Fruit fly (Drosophila melanogaster) whole organism, prepupa: ENCODE results near the gene CG14253.
A peak's percentile ranks its signal among the peaks of the same experiment; 100 is the strongest.

Experiments
- Blimp-1 ChIP-seq: fragments of 200-800 bp; sonication (Bioruptor generic); optimal IDR thresholded peaks from 3 replicates; lab custom pipeline; 2017; ENCODE audit warnings: missing biosample characterization, missing genetic modification characterization, mild to moderate bottlenecking, moderate library complexity, missing genetic modification reagents
- CG10631 ChIP-seq: fragments of 200-800 bp; sonication (Bioruptor generic); optimal IDR thresholded peaks from 2 replicates; lab custom pipeline; 2016; ENCODE audit warnings: missing biosample characterization, missing genetic modification characterization
- CG10669 ChIP-seq: fragments of 200-800 bp; sonication (Bioruptor generic); optimal IDR thresholded peaks from 3 replicates; lab custom pipeline; 2018; ENCODE audit warnings: missing biosample characterization, mild to moderate bottlenecking, missing genetic modification characterization, moderate library complexity
- CG11294 ChIP-seq: fragments of 200-800 bp; sonication (Bioruptor generic); IDR thresholded peaks from 2 replicates; pipeline ENCODE4 v1.3.6; 2022; ENCODE audit warnings: missing biosample characterization, missing genetic modification characterization
- CG11762 ChIP-seq: fragments of 200-800 bp; sonication (Bioruptor generic); optimal IDR thresholded peaks from 3 replicates; lab custom pipeline; 2016; ENCODE audit warnings: missing biosample characterization, missing genetic modification characterization; ENCODE audit not compliant: insufficient read depth
- CG15336 ChIP-seq: fragments of 200-800 bp; sonication (Bioruptor generic); IDR thresholded peaks from 2 replicates; pipeline ENCODE4 v1.3.6; 2022; ENCODE audit warnings: missing biosample characterization, missing genetic modification characterization
- CG1621 ChIP-seq: fragments of 200-800 bp; sonication (Bioruptor generic); optimal IDR thresholded peaks from 3 replicates; lab custom pipeline; 2018; ENCODE audit warnings: missing biosample characterization, mild to moderate bottlenecking, missing genetic modification characterization
- CG16779 ChIP-seq: fragments of 200-800 bp; sonication (Bioruptor generic); optimal IDR thresholded peaks from 3 replicates; lab custom pipeline; 2017; ENCODE audit warnings: missing biosample characterization, mild to moderate bottlenecking, missing genetic modification characterization
- CG3032 ChIP-seq: fragments of 200-800 bp; optimal IDR thresholded peaks from 2 replicates; lab custom pipeline; 2019; ENCODE audit warnings: missing biosample characterization, mild to moderate bottlenecking, missing genetic modification characterization, moderate library complexity
- CG31627 ChIP-seq: fragments of 200-800 bp; sonication (Bioruptor generic); optimal IDR thresholded peaks from 3 replicates; lab custom pipeline; 2016; ENCODE audit warnings: missing biosample characterization, missing genetic modification characterization
- CG32006 ChIP-seq: fragments of 200-800 bp; sonication (Bioruptor generic); optimal IDR thresholded peaks from 3 replicates; lab custom pipeline; 2017; ENCODE audit warnings: missing biosample characterization, mild to moderate bottlenecking, missing genetic modification characterization
- CG34406 ChIP-seq: fragments of 200-800 bp; sonication (Bioruptor generic); optimal IDR thresholded peaks from 3 replicates; lab custom pipeline; 2016; ENCODE audit warnings: missing biosample characterization, missing genetic modification characterization
- CG3919 ChIP-seq: fragments of 200-800 bp; sonication (Bioruptor generic); optimal IDR thresholded peaks from 3 replicates; lab custom pipeline; 2016; ENCODE audit warnings: missing biosample characterization, missing genetic modification characterization
- CG4318 ChIP-seq: fragments of 200-800 bp; sonication (Bioruptor generic); optimal IDR thresholded peaks from 3 replicates; lab custom pipeline; 2017; ENCODE audit warnings: missing biosample characterization, mild to moderate bottlenecking, missing genetic modification characterization
- CG6163 ChIP-seq: fragments of 200-800 bp; sonication (Bioruptor generic); IDR thresholded peaks from 3 replicates; pipeline ENCODE4 v1.3.6; 2022; ENCODE audit warnings: missing biosample characterization, missing genetic modification characterization
- CG6792 ChIP-seq: fragments of 200-800 bp; sonication (Bioruptor generic); optimal IDR thresholded peaks from 3 replicates; lab custom pipeline; 2016; ENCODE audit warnings: missing biosample characterization, missing genetic modification characterization
- CG6808 ChIP-seq: fragments of 200-800 bp; sonication (Bioruptor generic); optimal IDR thresholded peaks from 3 replicates; lab custom pipeline; 2017; ENCODE audit warnings: missing biosample characterization, missing genetic modification characterization, mild to moderate bottlenecking, moderate library complexity, missing genetic modification reagents
- CG6854 ChIP-seq: fragments of 200-800 bp; sonication (Bioruptor generic); optimal IDR thresholded peaks from 2 replicates; lab custom pipeline; 2017; ENCODE audit warnings: missing biosample characterization, mild to moderate bottlenecking, missing genetic modification characterization
- CG8319 ChIP-seq: fragments of 200-800 bp; sonication (Bioruptor generic); optimal IDR thresholded peaks from 3 replicates; lab custom pipeline; 2016; ENCODE audit warnings: missing biosample characterization, missing genetic modification characterization
- CG8632 ChIP-seq: fragments of 200-800 bp; sonication (Bioruptor generic); optimal IDR thresholded peaks from 3 replicates; lab custom pipeline; 2016; ENCODE audit warnings: missing biosample characterization, missing genetic modification characterization
- CG9139 ChIP-seq: fragments of 200-800 bp; sonication (Bioruptor generic); optimal IDR thresholded peaks from 3 replicates; lab custom pipeline; 2017; ENCODE audit warnings: missing biosample characterization, mild to moderate bottlenecking, missing genetic modification characterization
- Eip75B ChIP-seq: fragments of 200-800 bp; sonication (Bioruptor generic); optimal IDR thresholded peaks from 3 replicates; lab custom pipeline; 2016; ENCODE audit warnings: missing biosample characterization, missing genetic modification characterization
- Eip78C ChIP-seq: fragments of 200-800 bp; sonication (Bioruptor generic); peaks from one replicate; lab custom pipeline; 2016; ENCODE audit warnings: missing biosample characterization, missing genetic modification characterization
- Ets21C ChIP-seq: fragments of 200-800 bp; sonication (Bioruptor generic); optimal IDR thresholded peaks from 3 replicates; lab custom pipeline; 2016; ENCODE audit warnings: missing biosample characterization, missing genetic modification characterization
- Gug ChIP-seq: fragments of 200-800 bp; sonication (Bioruptor generic); IDR thresholded peaks from 2 replicates; pipeline ENCODE4 v1.3.6; 2022; ENCODE audit warnings: missing biosample characterization, missing genetic modification characterization
- Hr38 ChIP-seq: sonication (Bioruptor generic); optimal IDR thresholded peaks from 2 replicates; lab custom pipeline; 2016; ENCODE audit warnings: missing biosample characterization, missing genetic modification characterization
- Hr39 ChIP-seq: fragments of 200-800 bp; sonication (Bioruptor generic); optimal IDR thresholded peaks from 2 replicates; lab custom pipeline; 2016; ENCODE audit warnings: missing biosample characterization, missing genetic modification characterization
- Hr4 ChIP-seq: fragments of 200-800 bp; sonication (Bioruptor generic); optimal IDR thresholded peaks from 3 replicates; lab custom pipeline; 2016; ENCODE audit warnings: missing biosample characterization, missing genetic modification characterization
- Lpt ChIP-seq: fragments of 200-800 bp; sonication (Bioruptor generic); optimal IDR thresholded peaks from 3 replicates; lab custom pipeline; 2016; ENCODE audit warnings: missing biosample characterization, missing genetic modification characterization
- Met ChIP-seq: fragments of 200-800 bp; sonication (Bioruptor generic); optimal IDR thresholded peaks from 3 replicates; lab custom pipeline; 2016; ENCODE audit warnings: missing biosample characterization, missing genetic modification characterization
- OdsH ChIP-seq: fragments of 200-800 bp; sonication (Bioruptor generic); optimal IDR thresholded peaks from 3 replicates; lab custom pipeline; 2016; ENCODE audit warnings: missing biosample characterization, missing genetic modification characterization
- Smox ChIP-seq: fragments of 200-800 bp; sonication (Bioruptor generic); optimal IDR thresholded peaks from 3 replicates; lab custom pipeline; 2016; ENCODE audit warnings: missing biosample characterization, missing genetic modification characterization
- Sox15 ChIP-seq: fragments of 200-800 bp; sonication (Bioruptor generic); optimal IDR thresholded peaks from 3 replicates; lab custom pipeline; 2016; ENCODE audit warnings: missing biosample characterization, missing genetic modification characterization
- achi ChIP-seq: fragments of 200-800 bp; sonication (Bioruptor generic); optimal IDR thresholded peaks from 3 replicates; lab custom pipeline; 2016; ENCODE audit warnings: missing biosample characterization, missing genetic modification characterization
- acj6 ChIP-seq: fragments of 200-800 bp; sonication (Bioruptor generic); optimal IDR thresholded peaks from 3 replicates; lab custom pipeline; 2016; ENCODE audit warnings: missing biosample characterization, missing genetic modification characterization
- cyc ChIP-seq: fragments of 200-800 bp; sonication (Bioruptor generic); optimal IDR thresholded peaks from 3 replicates; lab custom pipeline; 2016; ENCODE audit warnings: missing biosample characterization, missing genetic modification characterization
- dac ChIP-seq: fragments of 200-800 bp; sonication (Bioruptor generic); optimal IDR thresholded peaks from 2 replicates; lab custom pipeline; 2017; ENCODE audit warnings: missing biosample characterization, mild to moderate bottlenecking, missing genetic modification characterization
- dsx ChIP-seq: fragments of 200-800 bp; optimal IDR thresholded peaks from 3 replicates; lab custom pipeline; 2019; ENCODE audit warnings: missing biosample characterization, mild to moderate bottlenecking, missing genetic modification characterization, moderate library complexity; ENCODE audit not compliant: poor library complexity, severe bottlenecking
- eg ChIP-seq: fragments of 200-800 bp; sonication (Bioruptor generic); IDR thresholded peaks from 3 replicates; pipeline ENCODE4 v1.3.6; 2022; ENCODE audit warnings: missing biosample characterization, missing genetic modification characterization
- esn ChIP-seq: fragments of 200-800 bp; sonication (Bioruptor generic); optimal IDR thresholded peaks from 2 replicates; lab custom pipeline; 2016; ENCODE audit warnings: missing biosample characterization, mild to moderate bottlenecking, missing genetic modification characterization, moderate library complexity
- fd85E ChIP-seq: fragments of 200-800 bp; sonication (Bioruptor generic); optimal IDR thresholded peaks from 3 replicates; lab custom pipeline; 2016; ENCODE audit warnings: missing biosample characterization, missing genetic modification characterization
- fkh ChIP-seq: fragments of 200-800 bp; sonication (Bioruptor generic); optimal IDR thresholded peaks from 3 replicates; lab custom pipeline; 2017; ENCODE audit warnings: missing biosample characterization, mild to moderate bottlenecking, missing genetic modification characterization, moderate library complexity
- lz ChIP-seq: fragments of 200-800 bp; sonication (Bioruptor generic); optimal IDR thresholded peaks from 3 replicates; lab custom pipeline; 2016; ENCODE audit warnings: missing biosample characterization, missing genetic modification characterization
- net ChIP-seq: fragments of 200-800 bp; sonication (Bioruptor generic); optimal IDR thresholded peaks from 3 replicates; lab custom pipeline; 2016; ENCODE audit warnings: missing biosample characterization, missing genetic modification characterization
- pdm3 ChIP-seq: fragments of 200-800 bp; sonication (Bioruptor generic); optimal IDR thresholded peaks from 3 replicates; lab custom pipeline; 2016; ENCODE audit warnings: missing biosample characterization, missing genetic modification characterization
- salr ChIP-seq, 2 experiments: fragments of 200-800 bp; sonication (Bioruptor generic); optimal IDR thresholded peaks; 3 replicates each; lab custom pipeline; 2016 to 2018; ENCODE audit warnings: missing biosample characterization in 2 of 2, missing genetic modification characterization in 2 of 2, mild to moderate bottlenecking in 1 of 2
- spab ChIP-seq: fragments of 200-800 bp; sonication (Bioruptor generic); optimal IDR thresholded peaks from 2 replicates; lab custom pipeline; 2017; ENCODE audit warnings: missing biosample characterization, mild to moderate bottlenecking, missing genetic modification characterization, missing genetic modification reagents
- ss ChIP-seq, 2 experiments: fragments of 200-800 bp; sonication (Bioruptor generic); optimal IDR thresholded peaks; 2 replicates in 1 of 2; 3 replicates in 1 of 2; lab custom pipeline; 2017 to 2018; ENCODE audit warnings: mild to moderate bottlenecking in 2 of 2, missing biosample characterization in 2 of 2, missing genetic modification characterization in 2 of 2, moderate library complexity in 1 of 2
- svp ChIP-seq: fragments of 200-800 bp; sonication (Bioruptor generic); peaks from one replicate; lab custom pipeline; 2016; ENCODE audit warnings: missing biosample characterization, missing genetic modification characterization
- topi ChIP-seq: fragments of 200-800 bp; sonication (Bioruptor generic); optimal IDR thresholded peaks from 3 replicates; lab custom pipeline; 2016; ENCODE audit warnings: missing biosample characterization, missing genetic modification characterization
- vri ChIP-seq: fragments of 200-800 bp; sonication (Bioruptor generic); optimal IDR thresholded peaks from 3 replicates; lab custom pipeline; 2016; ENCODE audit warnings: missing biosample characterization, mild to moderate bottlenecking, missing genetic modification characterization

Gene CG14253

dm6 chr3R:26967587-26968312 lies 10.6 kb upstream of the CG14253 start:
- TF ChIP-seq eg (GFP tag; lab: Robert Waterston, UW) (peak; percentile 69), CG31627 (GFP tag; lab: Kevin White, UChicago) (peak; percentile 5), CG11294 (peak; percentile 35; the same call in 1 of the 2 replicates), Eip78C (GFP tag; lab: Kevin White, UChicago) (peak; percentile 72), CG3919 (peak; percentile 20), CG11762 (peak; percentile 20), vri (no peak), Hr39 (GFP tag; lab: Kevin White, UChicago) (no peak), acj6 (peak; percentile 56), ss (GFP tag; optimal IDR thresholded peaks at IDR 0.05; lab: Kevin White, UChicago) (no peak), net (GFP tag; lab: Kevin White, UChicago) (no peak), CG10631 (GFP tag; lab: Kevin White, UChicago) (peak; percentile 51), CG10669 (peak; percentile 9), Met (GFP tag; lab: Kevin White, UChicago) (no peak), CG6163 (peak; percentile 61; the same call in 1 of the 3 replicates), Sox15 (GFP tag; lab: Kevin White, UChicago) (peak; percentile 25), CG32006 (peak; percentile 42), CG6854 (GFP tag; lab: Kevin White, UChicago) (no peak), cyc (GFP tag; lab: Kevin White, UChicago) (peak; percentile 22), dsx (peak; percentile 27), pdm3 (no peak), CG9139 (GFP tag; lab: Kevin White, UChicago) (peak; percentile 27), fkh (GFP tag; lab: Kevin White, UChicago) (no peak), Lpt (no peak), esn (GFP tag; lab: Kevin White, UChicago) (peak; percentile 52), salr (GFP tag; optimal IDR thresholded peaks at IDR 0.05; lab: Kevin White, UChicago) (no peak), CG15336 (peak; percentile 60), topi (GFP tag; lab: Kevin White, UChicago) (peak; percentile 39), achi (GFP tag; lab: Kevin White, UChicago) (peak; percentile 40), lz (GFP tag; lab: Kevin White, UChicago) (peak; percentile 36), svp (GFP tag; lab: Kevin White, UChicago) (peak; percentile 80), CG34406 (peak; percentile 30), Ets21C (GFP tag; lab: Kevin White, UChicago) (no peak), OdsH (GFP tag; lab: Kevin White, UChicago) (peak; percentile 59), Eip75B (GFP tag; lab: Kevin White, UChicago) (no peak), Blimp-1 (GFP tag; lab: Kevin White, UChicago) (peak; percentile 20), CG8319 (GFP tag; lab: Kevin White, UChicago) (no peak), fd85E (no peak), Hr4 (peak; percentile 4), spab (GFP tag; lab: Kevin White, UChicago) (no peak), Gug (GFP tag; lab: Robert Waterston, UW) (peak; percentile 47; the same call in 1 of the 2 replicates), CG3032 (tag; lab: Kevin White, UChicago) (no peak), CG6808 (GFP tag; lab: Kevin White, UChicago) (no peak), CG6792 (GFP tag; lab: Kevin White, UChicago) (peak; percentile 26), CG16779 (tag; lab: Kevin White, UChicago) (no peak), CG4318 (peak; percentile 15), dac (GFP tag; lab: Kevin White, UChicago) (no peak), Hr38 (GFP tag; lab: Kevin White, UChicago) (no peak), Smox (GFP tag; lab: Kevin White, UChicago) (peak; percentile 17), CG1621 (no peak), CG8632 (GFP tag; lab: Kevin White, UChicago) (peak; percentile 56)
